Worm (Caenorhabditis elegans) whole organism, early embryonic: ENCODE data around the gene srh-269.

Experiments used
- B0310.2 ChIP-seq: sonication (generic microtip); optimal IDR thresholded peaks from 2 replicates; lab custom pipeline; 2016; ENCODE audit warnings: mild to moderate bottlenecking, missing genetic modification characterization, missing compliant biosample characterization
- F13C5.2 ChIP-seq: sonication (generic microtip); optimal IDR thresholded peaks from 2 replicates; lab custom pipeline; 2017; ENCODE audit warnings: mild to moderate bottlenecking, missing genetic modification characterization, inconsistent platforms, missing compliant biosample characterization
- aly-1 ChIP-seq: sonication (generic microtip); optimal IDR thresholded peaks from 2 replicates; lab custom pipeline; 2016; ENCODE audit warnings: missing genetic modification characterization, missing compliant biosample characterization
- ama-1 ChIP-seq: fragments of 150-350 bp; optimal IDR thresholded peaks from 2 replicates; lab custom pipeline; 2014
- ceh-13 ChIP-seq: fragments of 200-800 bp; sonication (Bioruptor generic); optimal IDR thresholded peaks from 2 replicates; lab custom pipeline; 2018; ENCODE audit warnings: mild to moderate bottlenecking, missing genetic modification characterization, missing compliant biosample characterization
- ceh-36 ChIP-seq: sonication (generic microtip); optimal IDR thresholded peaks from 2 replicates; lab custom pipeline; 2016; ENCODE audit warnings: missing genetic modification characterization, inconsistent platforms, missing compliant biosample characterization
- ets-7 ChIP-seq: sonication (generic microtip); optimal IDR thresholded peaks from 2 replicates; lab custom pipeline; 2016; ENCODE audit warnings: missing genotype, missing genetic modification characterization, missing compliant biosample characterization
- flt-1 ChIP-seq: fragments of 200-800 bp; sonication (Bioruptor generic); IDR thresholded peaks from 2 replicates; pipeline ENCODE4 v1.3.6; 2022; ENCODE audit warnings: missing genetic modification characterization, missing compliant biosample characterization
- hmbx-1 ChIP-seq: sonication (generic microtip); optimal IDR thresholded peaks from 2 replicates; lab custom pipeline; 2016; ENCODE audit warnings: mild to moderate bottlenecking, missing genetic modification characterization, missing compliant biosample characterization
- hmg-4 ChIP-seq: fragments of 200-800 bp; sonication (Bioruptor generic); optimal IDR thresholded peaks from 2 replicates; lab custom pipeline; 2018; ENCODE audit warnings: mild to moderate bottlenecking, missing genetic modification characterization, missing compliant biosample characterization
- hnd-1 ChIP-seq: sonication (generic microtip); optimal IDR thresholded peaks from 2 replicates; lab custom pipeline; 2016; ENCODE audit warnings: missing genetic modification characterization, missing compliant biosample characterization
- pes-1 ChIP-seq: fragments of 200-800 bp; sonication (Bioruptor generic); IDR thresholded peaks from 2 replicates; pipeline ENCODE4 v1.3.6; 2022; ENCODE audit warnings: missing genetic modification reagents, missing genetic modification characterization, missing compliant biosample characterization
- scrt-1 ChIP-seq: fragments of 200-800 bp; sonication (Bioruptor generic); IDR thresholded peaks from 2 replicates; pipeline ENCODE4 v1.3.6; 2022; ENCODE audit warnings: missing genetic modification characterization, missing compliant biosample characterization
- sea-1 ChIP-seq: fragments of 200-800 bp; sonication (Bioruptor generic); conservative IDR thresholded peaks from 2 replicates; pipeline ENCODE4 v1.3.6; 2022; ENCODE audit warnings: missing genetic modification characterization, missing compliant biosample characterization
- tbx-11 ChIP-seq: fragments of 200-800 bp; sonication (Bioruptor generic); IDR thresholded peaks from 2 replicates; pipeline ENCODE4 v1.3.6; 2022; ENCODE audit warnings: missing genetic modification characterization, missing compliant biosample characterization
- tbx-37 ChIP-seq: fragments of 200-800 bp; sonication (Bioruptor generic); conservative IDR thresholded peaks from 2 replicates; pipeline ENCODE4 v1.3.6; 2022; ENCODE audit warnings: missing genetic modification reagents, missing genetic modification characterization, missing compliant biosample characterization
- tra-4 ChIP-seq: sonication (generic microtip); optimal IDR thresholded peaks from 2 replicates; lab custom pipeline; 2017; ENCODE audit warnings: missing genetic modification characterization, missing compliant biosample characterization

The srh-269 gene

DNA sequence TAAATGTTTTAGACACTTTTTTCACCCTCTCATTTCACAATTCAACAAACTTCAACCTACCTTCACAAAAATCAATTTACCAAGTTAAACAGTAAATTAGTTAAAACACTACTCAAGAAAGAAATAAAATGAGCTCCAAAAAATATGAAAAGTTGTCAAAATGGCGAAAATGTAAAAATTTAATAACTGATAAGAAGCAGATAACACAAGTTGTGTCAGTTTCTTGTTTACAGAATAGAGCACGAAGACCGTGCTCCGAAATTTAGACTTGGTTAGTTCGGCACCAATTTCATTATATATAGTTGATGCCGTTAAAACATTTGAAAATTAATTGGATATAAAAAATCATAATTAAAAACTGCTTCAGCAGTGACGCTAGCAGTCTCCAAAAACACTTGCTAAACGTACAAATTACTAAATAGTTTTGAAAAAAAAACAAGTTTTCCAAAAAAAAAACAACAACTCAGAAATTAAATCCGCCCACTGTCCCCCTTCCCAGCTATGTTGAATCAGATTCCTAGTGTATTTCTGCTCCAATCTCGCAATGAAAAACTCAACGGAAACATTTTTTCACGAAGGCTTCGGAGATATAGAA, 19.0 kb upstream of the srh-269 start, which contains the start of gene srw-54:
TSS of gene srw-54 (plus strand) at position 545 of the 595 bp plus-strand sequence.
- TF ChIP-seq ama-1 (no peak), aly-1 (tag; lab: Kevin White, UChicago) (no peak), ets-7 (tag; lab: Kevin White, UChicago) (no peak), sea-1 (GFP tag; lab: Robert Waterston, UW) (no peak), B0310.2 (no peak), pes-1 (GFP tag; lab: Robert Waterston, UW) (no peak), F13C5.2 (tag; lab: Kevin White, UChicago) (no peak), ceh-13 (GFP tag; lab: Kevin White, UChicago) (no peak), flt-1 (no peak), hnd-1 (no peak), tbx-37 (GFP tag; lab: Robert Waterston, UW) (no peak), scrt-1 (GFP tag; lab: Robert Waterston, UW) (no peak), hmg-4 (GFP tag; lab: Kevin White, UChicago) (no peak), hmbx-1 (tag; lab: Kevin White, UChicago) (no peak), ceh-36 (no peak), tra-4 (tag; lab: Kevin White, UChicago) (no peak)

- TF ChIP-seq scrt-1 (GFP tag; lab: Robert Waterston, UW) (no peak), ama-1 (no peak), hnd-1 (no peak), sea-1 (GFP tag; lab: Robert Waterston, UW) (no peak), tbx-11 (GFP tag; lab: Robert Waterston, UW) (no peak), tra-4 (tag; lab: Kevin White, UChicago) (no peak), F13C5.2 (tag; lab: Kevin White, UChicago) (no peak), hmbx-1 (tag; lab: Kevin White, UChicago) (no peak), pes-1 (GFP tag; lab: Robert Waterston, UW) (no peak), ets-7 (tag; lab: Kevin White, UChicago) (no peak), B0310.2 (no peak), hmg-4 (GFP tag; lab: Kevin White, UChicago) (no peak), ceh-13 (GFP tag; lab: Kevin White, UChicago) (no peak), flt-1 (no peak), ceh-36 (no peak), aly-1 (tag; lab: Kevin White, UChicago) (no peak)
Observed at ce11 chrV:16610094-16610493, 18.3 kb upstream of the srh-269 start.

DNA sequence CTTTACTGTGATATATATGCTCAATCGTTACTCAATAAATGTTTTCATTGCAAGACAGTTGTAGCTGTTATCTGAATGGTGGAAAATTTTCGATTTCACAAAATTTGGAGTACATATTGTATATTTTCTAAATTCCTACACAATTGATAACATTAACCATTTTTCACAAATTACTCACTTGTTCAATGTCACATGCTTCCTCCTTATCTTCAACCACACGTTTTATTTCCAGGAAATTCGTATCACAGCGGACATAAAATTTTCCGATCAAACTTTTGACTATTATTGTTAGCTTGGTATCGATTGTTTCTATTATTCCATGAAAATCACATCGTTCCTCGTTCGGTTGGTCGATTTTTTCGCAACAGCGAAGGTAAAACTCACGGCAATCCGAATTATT, 16.6 kb upstream of the srh-269 start:
- TF ChIP-seq flt-1 = no peak
- TF ChIP-seq hnd-1 = no peak
- TF ChIP-seq sea-1 (GFP tag; lab: Robert Waterston, UW) = no peak
- no peak for TF ChIP-seq hmg-4 (GFP tag; lab: Kevin White, UChicago)
- TF ChIP-seq ama-1 = no peak
- TF ChIP-seq tbx-11 (GFP tag; lab: Robert Waterston, UW) = no peak
- no peak for TF ChIP-seq scrt-1 (GFP tag; lab: Robert Waterston, UW)
- no peak for TF ChIP-seq hmbx-1 (tag; lab: Kevin White, UChicago)
- no peak for TF ChIP-seq ceh-13 (GFP tag; lab: Kevin White, UChicago)

ce11 chrV:16606313-16606712, 14.5 kb upstream of the srh-269 start, which contains the start of gene Y32B12C.1:
TSS of gene Y32B12C.1 (plus strand) at chrV:16606613.
- no peak for TF ChIP-seq tbx-11 (GFP tag; lab: Robert Waterston, UW)
- TF ChIP-seq B0310.2 = no peak
- no peak for TF ChIP-seq pes-1 (GFP tag; lab: Robert Waterston, UW)

DNA sequence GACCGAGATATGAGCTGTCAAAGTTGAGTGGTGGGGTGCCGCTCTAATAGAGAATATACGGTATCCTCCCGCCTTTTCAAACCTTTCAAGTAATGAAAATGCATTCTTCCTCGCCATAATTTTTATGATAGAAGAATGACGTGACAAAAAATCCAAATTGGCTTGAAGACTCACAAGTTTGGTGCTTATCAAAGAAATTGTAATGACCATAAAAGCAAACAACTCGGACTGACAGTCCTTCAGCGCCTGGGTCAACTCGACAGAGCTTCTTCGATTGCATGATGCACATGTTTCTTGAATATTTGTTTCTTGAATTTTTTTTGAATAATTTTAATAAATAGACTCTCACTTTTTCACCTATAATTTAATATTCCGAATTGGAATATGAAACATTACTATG, 13.6 kb upstream of the srh-269 start:
- TF ChIP-seq tra-4 (tag; lab: Kevin White, UChicago) (no peak), F13C5.2 (tag; lab: Kevin White, UChicago) (no peak), sea-1 (GFP tag; lab: Robert Waterston, UW) (no peak), ets-7 (tag; lab: Kevin White, UChicago) (no peak), ama-1 (no peak), tbx-11 (GFP tag; lab: Robert Waterston, UW) (no peak), tbx-37 (GFP tag; lab: Robert Waterston, UW) (no peak), flt-1 (no peak), aly-1 (tag; lab: Kevin White, UChicago) (no peak), ceh-36 (no peak), scrt-1 (GFP tag; lab: Robert Waterston, UW) (no peak), hmg-4 (GFP tag; lab: Kevin White, UChicago) (no peak), ceh-13 (GFP tag; lab: Kevin White, UChicago) (no peak), B0310.2 (no peak), hnd-1 (no peak), hmbx-1 (tag; lab: Kevin White, UChicago) (no peak), pes-1 (GFP tag; lab: Robert Waterston, UW) (no peak)

ce11 chrV:16604301-16604700, 12.5 kb upstream of the srh-269 start:
- TF ChIP-seq tbx-11 (GFP tag; lab: Robert Waterston, UW) (no peak), ets-7 (tag; lab: Kevin White, UChicago) (no peak), sea-1 (GFP tag; lab: Robert Waterston, UW) (no peak), hmg-4 (GFP tag; lab: Kevin White, UChicago) (no peak), F13C5.2 (tag; lab: Kevin White, UChicago) (no peak), scrt-1 (GFP tag; lab: Robert Waterston, UW) (no peak)

- TF ChIP-seq ama-1 (no peak), hmbx-1 (tag; lab: Kevin White, UChicago) (no peak), flt-1 (no peak), pes-1 (GFP tag; lab: Robert Waterston, UW) (no peak), tra-4 (tag; lab: Kevin White, UChicago) (no peak), sea-1 (GFP tag; lab: Robert Waterston, UW) (no peak), F13C5.2 (tag; lab: Kevin White, UChicago) (no peak)
Observed at ce11 chrV:16603102-16603501, 11.3 kb upstream of the srh-269 start, which contains the start of gene T03E6.8. TSS of gene T03E6.8 (minus strand) at chrV:16603202.
